Worm (Caenorhabditis elegans): ENCODE data around the gene F58F9.1.
"Not testable (repeated sequence)": the region's sequence is repeated elsewhere in the genome, so short reads cannot be mapped to it uniquely, and the experiment has no call there.

F58F9.1 gene

DNA sequence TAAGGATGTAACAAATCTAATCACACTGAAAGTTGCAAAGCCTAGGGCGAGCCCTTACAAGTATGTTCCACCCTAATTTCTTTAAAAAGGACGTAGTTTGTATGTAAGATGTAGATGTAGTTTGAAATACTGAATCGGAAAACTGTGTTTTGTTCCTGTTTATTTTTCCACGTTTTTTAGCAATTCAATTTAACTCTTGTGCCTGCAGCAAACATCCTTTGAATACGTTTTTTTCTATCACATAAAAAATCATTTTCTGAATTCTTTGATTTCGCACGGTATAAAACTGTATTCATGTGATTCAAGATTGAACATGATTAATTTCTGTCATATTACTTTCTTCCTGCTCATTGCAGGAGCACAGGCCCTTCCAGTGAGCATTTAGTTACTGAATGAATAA is 9.6 kb upstream of the F58F9.1 start, which contains the start of gene F58F9.9:
TSS of gene F58F9.9 (plus strand) at position 301 of the 400 bp plus-strand sequence.
- TF ChIP-seq ceh-82 (tag; optimal IDR thresholded peaks at IDR 0.05) (no peak), F37D6.2 (tag; optimal IDR thresholded peaks at IDR 0.05) (no peak), cey-2 (tag; optimal IDR thresholded peaks at IDR 0.05; ENCODE audit: borderline replicate concordance, insufficient read depth) (no peak), dmd-8 (GFP tag; IDR thresholded peaks at IDR 0.05) (no peak), ceh-44 (GFP tag; IDR thresholded peaks at IDR 0.05) (no peak), vab-7 (GFP tag; IDR thresholded peaks at IDR 0.05) (no peak), zip-2 (tag; optimal IDR thresholded peaks at IDR 0.05) (no peak), F44E2.7 (GFP tag; IDR thresholded peaks at IDR 0.05) (no peak), nhr-102 (tag; optimal IDR thresholded peaks at IDR 0.05) (no peak), ceh-20 (GFP tag; IDR thresholded peaks at IDR 0.05) (no peak), aha-1 (tag) (no peak), zfp-2 (tag; optimal IDR thresholded peaks at IDR 0.05) (no peak), nhr-25 (tag; optimal IDR thresholded peaks at IDR 0.05; ENCODE audit: borderline replicate concordance, insufficient read depth) (no peak), lin-15B (tag; optimal IDR thresholded peaks at IDR 0.05) (no peak), unc-62 (GFP tag; optimal IDR thresholded peaks at IDR 0.05 in 1 of 2) (no peak), unc-62 (tag; optimal IDR thresholded peaks at IDR 0.05) (no peak), R02D3.7 (tag; optimal IDR thresholded peaks at IDR 0.05) (no peak)

DNA sequence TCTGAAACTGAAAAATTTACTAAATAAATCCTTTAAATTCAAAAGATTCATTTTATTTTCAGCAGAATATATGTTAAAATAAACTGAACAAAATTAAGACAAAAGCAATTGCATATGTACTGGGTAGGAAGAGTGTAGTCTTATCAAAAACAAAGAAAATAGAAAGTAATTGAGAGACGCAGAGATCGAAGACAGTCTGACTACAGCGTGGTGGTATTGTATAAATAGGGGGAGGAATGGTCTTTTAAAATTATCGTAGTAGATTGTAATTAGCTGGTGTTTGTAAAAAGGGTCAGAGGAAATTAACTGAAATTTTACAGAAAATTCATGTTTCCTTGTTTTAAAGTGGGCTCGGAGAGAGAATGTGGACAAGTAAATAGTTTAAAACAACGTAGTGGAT is 1.2 kb upstream of the F58F9.1 start, which contains the start of gene acox-3:
TSS of gene acox-3 (minus strand) at position 7 of the 400 bp plus-strand sequence.
- TF ChIP-seq mxl-3 (GFP tag; optimal IDR thresholded peaks at IDR 0.05) (no peak), snpc-4 (tag; optimal IDR thresholded peaks at IDR 0.05) (no peak), spr-1 (tag; optimal IDR thresholded peaks at IDR 0.05) (no peak), dve-1 (tag; optimal IDR thresholded peaks at IDR 0.05; ENCODE audit: insufficient read depth) (peak; percentile 40), daf-19 (GFP tag; conservative IDR thresholded peaks at IDR 0.05) (no peak), pqm-1 (tag; optimal IDR thresholded peaks at IDR 0.05) (peak; percentile 53), daf-16 (GFP tag; optimal IDR thresholded peaks at IDR 0.05) (no peak), daf-16 (tag; optimal IDR thresholded peaks at IDR 0.05) (peak; percentile 88), dmd-6 (GFP tag; IDR thresholded peaks at IDR 0.05) (0 out of 2 replicates have a peak, but pooled peaks have one; percentile 13), nhr-28 (tag; optimal IDR thresholded peaks at IDR 0.05) (peak; percentile 66)

DNA sequence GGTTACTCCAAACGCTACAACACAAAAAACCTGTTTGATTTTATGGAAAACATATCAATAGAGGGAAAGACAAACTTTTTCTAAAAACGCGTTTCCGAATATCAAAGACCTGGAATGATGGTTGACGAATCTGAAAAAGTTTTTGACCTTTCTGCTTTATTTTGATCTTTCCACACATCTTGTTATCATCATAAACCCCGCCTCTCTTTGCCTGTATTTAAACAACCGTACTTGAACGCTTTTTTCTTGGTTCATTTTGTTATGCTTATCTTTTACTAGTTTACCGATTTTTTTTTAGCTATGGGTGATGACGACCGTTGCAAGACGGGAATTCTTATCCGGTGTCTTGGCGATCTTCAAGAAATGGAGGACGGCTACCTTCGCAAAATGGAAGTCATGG is 3.4 kb downstream of the F58F9.1 start, which contains the start of gene T13A10.2:
TSS of gene T13A10.2 (plus strand) at position 301 of the 400 bp plus-strand sequence.
- TF ChIP-seq lsy-2 (tag; optimal IDR thresholded peaks at IDR 0.05); tra-1 (GFP tag; IDR thresholded peaks at IDR 0.05); cey-2 (tag; optimal IDR thresholded peaks at IDR 0.05; ENCODE audit: borderline replicate concordance, insufficient read depth): not testable (repeated sequence)

DNA sequence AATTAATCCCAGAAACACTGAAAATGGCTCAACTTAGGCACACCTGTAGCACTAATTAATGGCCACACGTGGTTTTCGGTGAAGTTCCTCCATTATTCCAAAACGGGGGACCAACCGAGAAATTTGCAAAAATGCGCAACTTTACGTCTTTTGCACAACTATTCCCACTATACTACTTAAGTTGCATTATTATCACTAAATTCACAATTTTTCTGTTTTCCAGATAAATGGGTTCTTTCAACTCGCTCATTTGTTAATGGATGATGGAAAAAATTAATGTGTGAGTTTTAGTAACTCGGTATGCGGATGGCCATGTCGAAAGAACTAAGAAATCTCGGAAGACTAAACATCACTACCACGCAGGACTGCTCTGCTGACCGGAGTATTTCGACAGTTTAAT is 5.0 kb downstream of the F58F9.1 start, which contains the start of gene T13A10.64:
TSS of gene T13A10.64 (plus strand) at position 301 of the 400 bp plus-strand sequence.
- TF ChIP-seq ceh-62 (tag; optimal IDR thresholded peaks at IDR 0.05) = no peak
- TF ChIP-seq daf-16 (GFP tag; optimal IDR thresholded peaks at IDR 0.05) = no peak
- no peak for TF ChIP-seq daf-16 (tag; optimal IDR thresholded peaks at IDR 0.05)
- no peak for TF ChIP-seq nhr-111 (GFP tag; optimal IDR thresholded peaks at IDR 0.05)
- TF ChIP-seq aha-1 (tag) = no peak
- TF ChIP-seq fkh-10 (GFP tag; optimal IDR thresholded peaks at IDR 0.05) = no peak
- TF ChIP-seq mxl-3 (GFP tag; optimal IDR thresholded peaks at IDR 0.05) = no peak
- TF ChIP-seq rbr-2 (tag; optimal IDR thresholded peaks at IDR 0.05) = no peak
- TF ChIP-seq hlh-11 (tag; optimal IDR thresholded peaks at IDR 0.05) = no peak
- TF ChIP-seq jun-1 (tag; optimal IDR thresholded peaks at IDR 0.05) = no peak
- TF ChIP-seq mdl-1 (tag; optimal IDR thresholded peaks at IDR 0.05) = no peak
- no peak for TF ChIP-seq nhr-42 (GFP tag; IDR thresholded peaks at IDR 0.05)
- TF ChIP-seq hif-1 (tag; optimal IDR thresholded peaks at IDR 0.05) = no peak
- TF ChIP-seq F37D6.2 (tag; optimal IDR thresholded peaks at IDR 0.05) = no peak
- TF ChIP-seq ZK337.2 (GFP tag; IDR thresholded peaks at IDR 0.05) = no peak
- TF ChIP-seq ces-1 (GFP tag; optimal IDR thresholded peaks at IDR 0.05) = no peak
- no peak for TF ChIP-seq F10B5.3 (tag; optimal IDR thresholded peaks at IDR 0.05)
